Worm (Caenorhabditis elegans) whole organism, young adult: ENCODE measurements around the gene K10C2.12.

Experiments
- B0035.1 ChIP-seq: sonication (generic microtip); optimal IDR thresholded peaks from 2 replicates; lab custom pipeline; 2016; ENCODE audit warnings: missing genetic modification characterization, mild to moderate bottlenecking, missing compliant biosample characterization, missing genotype, missing genetic modification reagents
- B0336.3 ChIP-seq: fragments of 200-800 bp; sonication (Bioruptor generic); IDR thresholded peaks from 2 replicates; pipeline ENCODE4 v1.3.6; 2022; ENCODE audit warnings: missing genetic modification characterization, missing compliant biosample characterization
- C06A6.2 ChIP-seq: fragments of 200-800 bp; sonication (Bioruptor generic); conservative IDR thresholded peaks from 2 replicates; pipeline ENCODE4 v1.3.6; 2022; ENCODE audit warnings: missing genetic modification characterization, missing compliant biosample characterization
- F22D6.2 ChIP-seq: sonication (generic microtip); optimal IDR thresholded peaks from 2 replicates; lab custom pipeline; 2016; ENCODE audit warnings: mild to moderate bottlenecking, missing genetic modification characterization, missing compliant biosample characterization
- F39B2.1 ChIP-seq: fragments of 200-800 bp; sonication (Bioruptor generic); IDR thresholded peaks from 2 replicates; pipeline ENCODE4 v1.3.6; 2022; ENCODE audit warnings: missing genetic modification reagents, missing genetic modification characterization, missing compliant biosample characterization
- F49E8.2 ChIP-seq: sonication (generic microtip); optimal IDR thresholded peaks from 3 replicates; lab custom pipeline; 2017; ENCODE audit warnings: missing genetic modification characterization, mild to moderate bottlenecking, missing compliant biosample characterization, antibody characterized with exemption, moderate library complexity; ENCODE audit not compliant: insufficient read depth
- F52B5.7 ChIP-seq: sonication (generic microtip); optimal IDR thresholded peaks from 2 replicates; lab custom pipeline; 2016; ENCODE audit warnings: mild to moderate bottlenecking, missing genetic modification characterization, missing compliant biosample characterization
- F57A8.1 ChIP-seq: fragments of 200-800 bp; sonication (Bioruptor generic); optimal IDR thresholded peaks from 2 replicates; lab custom pipeline; 2018; ENCODE audit warnings: mild to moderate bottlenecking, missing genetic modification characterization, moderate library complexity, missing compliant biosample characterization
- K12H6.12 ChIP-seq: fragments of 200-800 bp; sonication (Bioruptor generic); optimal IDR thresholded peaks from 2 replicates; lab custom pipeline; 2018; ENCODE audit warnings: mild to moderate bottlenecking, missing genetic modification characterization, missing compliant biosample characterization
- T26A5.8 ChIP-seq: sonication (generic microtip); optimal IDR thresholded peaks from 2 replicates; lab custom pipeline; 2016; ENCODE audit warnings: missing genetic modification characterization, missing compliant biosample characterization
- Y53G8AR.9 ChIP-seq: fragments of 200-800 bp; sonication (Bioruptor generic); conservative IDR thresholded peaks from 2 replicates; pipeline ENCODE4 v1.3.6; 2022; ENCODE audit warnings: missing genetic modification reagents, missing genetic modification characterization, missing compliant biosample characterization
- Y79H2A.3 ChIP-seq: fragments of 200-800 bp; sonication (Bioruptor generic); conservative IDR thresholded peaks from 2 replicates; pipeline ENCODE4 v1.3.6; 2022; ENCODE audit warnings: missing genetic modification reagents, missing genetic modification characterization, missing compliant biosample characterization
- ama-1 ChIP-seq, 3 experiments: fragments of 150-350 bp in 1 of 3; sonication (generic microtip) in 2 of 3; optimal IDR thresholded peaks; 2 replicates each; lab custom pipeline; 2014 to 2018; ENCODE audit warnings: missing biosample characterization in 2 of 3, missing genetic modification characterization in 2 of 3, missing genetic modification reagents in 2 of 3
- aptf-2 ChIP-seq: fragments of 200-800 bp; sonication (Bioruptor generic); conservative IDR thresholded peaks from 2 replicates; pipeline ENCODE4 v1.3.6; 2022; ENCODE audit warnings: missing genetic modification reagents, missing genetic modification characterization, missing compliant biosample characterization
- aptf-3 ChIP-seq: fragments of 200-800 bp; sonication (Bioruptor generic); IDR thresholded peaks from 2 replicates; pipeline ENCODE4 v1.3.6; 2022; ENCODE audit warnings: missing genetic modification characterization, missing compliant biosample characterization
- attf-3 ChIP-seq: fragments of 200-800 bp; sonication (Bioruptor generic); conservative IDR thresholded peaks from 2 replicates; pipeline ENCODE4 v1.3.6; 2022; ENCODE audit warnings: missing genetic modification reagents, missing genetic modification characterization, missing compliant biosample characterization
- bed-1 ChIP-seq: fragments of 200-800 bp; sonication (Bioruptor generic); IDR thresholded peaks from 2 replicates; pipeline ENCODE4 v1.3.6; 2022; ENCODE audit warnings: missing genetic modification reagents, missing genetic modification characterization, missing compliant biosample characterization
- ccch-3 ChIP-seq: fragments of 200-800 bp; sonication (Bioruptor generic); optimal IDR thresholded peaks from 2 replicates; lab custom pipeline; 2018; ENCODE audit warnings: mild to moderate bottlenecking, missing genetic modification characterization, missing compliant biosample characterization
- cebp-2 ChIP-seq: fragments of 200-800 bp; sonication (Bioruptor generic); IDR thresholded peaks from 2 replicates; pipeline ENCODE4 v1.3.6; 2022; ENCODE audit warnings: missing genetic modification characterization, missing compliant biosample characterization
- ceh-79 ChIP-seq: sonication (generic microtip); optimal IDR thresholded peaks from 2 replicates; lab custom pipeline; 2017; ENCODE audit warnings: mild to moderate bottlenecking, missing genetic modification characterization, missing compliant biosample characterization
- ceh-91 ChIP-seq: fragments of 200-800 bp; sonication (Bioruptor generic); IDR thresholded peaks from 2 replicates; pipeline ENCODE4 v1.3.6; 2022; ENCODE audit warnings: missing genetic modification reagents, missing genetic modification characterization, missing compliant biosample characterization
- chd-7 ChIP-seq: sonication (generic microtip); optimal IDR thresholded peaks from 2 replicates; lab custom pipeline; 2016; ENCODE audit warnings: mild to moderate bottlenecking, missing genetic modification characterization, moderate library complexity, missing compliant biosample characterization
- die-1 ChIP-seq: sonication (generic microtip); optimal IDR thresholded peaks from 2 replicates; lab custom pipeline; 2016; ENCODE audit warnings: missing genotype, mild to moderate bottlenecking, missing genetic modification characterization, missing compliant biosample characterization
- ets-4 ChIP-seq: fragments of 200-800 bp; sonication (Bioruptor generic); optimal IDR thresholded peaks from 2 replicates; lab custom pipeline; 2018; ENCODE audit warnings: mild to moderate bottlenecking, missing genetic modification characterization, missing compliant biosample characterization
- hlh-26 ChIP-seq: fragments of 200-800 bp; sonication (Bioruptor generic); conservative IDR thresholded peaks from 2 replicates; pipeline ENCODE4 v1.3.6; 2022; ENCODE audit warnings: missing genetic modification reagents, missing genetic modification characterization, missing compliant biosample characterization
- let-607 ChIP-seq, 2 experiments: fragments of 200-800 bp in 1 of 2; sonication (Bioruptor generic) in 1 of 2; sonication (generic microtip) in 1 of 2; optimal IDR thresholded peaks; 2 replicates each; lab custom pipeline; 2016 to 2018; ENCODE audit warnings: mild to moderate bottlenecking in 2 of 2, missing compliant biosample characterization in 2 of 2, missing genetic modification characterization in 2 of 2, moderate library complexity in 2 of 2, missing genotype in 1 of 2
- mel-28 ChIP-seq: sonication (generic microtip); optimal IDR thresholded peaks from 2 replicates; lab custom pipeline; 2016; ENCODE audit warnings: borderline replicate concordance, mild to moderate bottlenecking, missing genetic modification characterization, missing compliant biosample characterization
- mxl-1 ChIP-seq: sonication (generic microtip); optimal IDR thresholded peaks from 2 replicates; lab custom pipeline; 2016; ENCODE audit warnings: missing genetic modification characterization, missing compliant biosample characterization
- nfya-2 ChIP-seq: fragments of 200-800 bp; sonication (Bioruptor generic); IDR thresholded peaks from 2 replicates; pipeline ENCODE4 v1.3.6; 2022; ENCODE audit warnings: missing genetic modification reagents, missing genetic modification characterization, missing compliant biosample characterization
- nhr-179 ChIP-seq: sonication (generic microtip); optimal IDR thresholded peaks from 2 replicates; lab custom pipeline; 2016; ENCODE audit warnings: mild to moderate bottlenecking, missing genetic modification characterization, missing compliant biosample characterization
- nhr-80 ChIP-seq: sonication (generic microtip); optimal IDR thresholded peaks from 2 replicates; lab custom pipeline; 2016; ENCODE audit warnings: missing genetic modification characterization, missing compliant biosample characterization
- rec-8 ChIP-seq, 2 experiments: sonication (generic microtip); optimal IDR thresholded peaks; 2 replicates each; lab custom pipeline; 2016; ENCODE audit warnings: mild to moderate bottlenecking in 2 of 2, missing genetic modification characterization in 2 of 2, missing genetic modification reagents in 2 of 2, missing genotype in 2 of 2, missing biosample characterization in 1 of 2, missing compliant biosample characterization in 1 of 2, moderate library complexity in 1 of 2
- repo-1 ChIP-seq: sonication (generic microtip); optimal IDR thresholded peaks from 2 replicates; lab custom pipeline; 2017; ENCODE audit warnings: mild to moderate bottlenecking, missing genetic modification characterization, missing compliant biosample characterization
- somi-1 ChIP-seq: fragments of 200-800 bp; sonication (Bioruptor generic); optimal IDR thresholded peaks from 2 replicates; lab custom pipeline; 2018; ENCODE audit warnings: mild to moderate bottlenecking, missing genetic modification characterization, missing compliant biosample characterization
- tbp1 ChIP-seq: fragments of 200-800 bp; sonication (Bioruptor generic); optimal IDR thresholded peaks from 2 replicates; lab custom pipeline; 2018; ENCODE audit warnings: mild to moderate bottlenecking, missing genetic modification characterization, missing compliant biosample characterization
- unc-62 ChIP-seq: fragments of 150-350 bp; optimal IDR thresholded peaks from 2 replicates; lab custom pipeline; 2014; ENCODE audit warnings: missing biosample characterization, missing genetic modification reagents, missing genetic modification characterization
- ztf-18 ChIP-seq: sonication (generic microtip); optimal IDR thresholded peaks from 2 replicates; lab custom pipeline; 2016; ENCODE audit warnings: missing genotype, mild to moderate bottlenecking, missing genetic modification characterization, missing compliant biosample characterization
- ztf-28 ChIP-seq: fragments of 200-800 bp; sonication (Bioruptor generic); IDR thresholded peaks from 2 replicates; pipeline ENCODE4 v1.3.6; 2022; ENCODE audit warnings: missing genetic modification reagents, missing genetic modification characterization, missing compliant biosample characterization

Gene K10C2.12

DNA sequence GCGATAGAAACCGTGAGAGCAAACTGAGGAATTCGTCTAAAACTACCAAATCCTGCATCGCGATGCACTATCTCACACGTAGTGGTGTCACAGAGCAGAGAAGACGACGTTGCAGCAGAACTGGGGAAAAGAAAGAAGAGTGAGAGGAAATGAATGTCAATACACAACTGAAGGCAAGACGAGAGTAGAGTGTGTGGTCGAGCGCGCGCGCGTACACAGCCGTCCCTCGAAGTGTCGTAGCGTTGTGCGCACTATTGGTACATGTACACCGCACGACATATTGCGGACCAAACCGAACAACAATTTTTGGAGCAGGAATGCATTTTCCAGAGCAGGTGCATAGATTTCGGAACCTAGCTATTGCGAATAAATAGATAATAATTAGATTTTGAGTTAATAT, 42.2 kb downstream of the K10C2.12 start (continued):
- peak; percentile 61; the same call in 1 of the 2 replicates for TF ChIP-seq B0336.3
- TF ChIP-seq T26A5.8, result no peak
- TF ChIP-seq tbp1 (GFP tag; lab: Kevin White, UChicago), result peak; percentile 38
- TF ChIP-seq chd-7 (tag; lab: Kevin White, UChicago), result peak; percentile 23
- peak; percentile 28 for TF ChIP-seq die-1 (tag; lab: Kevin White, UChicago)
- TF ChIP-seq attf-3 (GFP tag; lab: Robert Waterston, UW), result no peak
- no peak for TF ChIP-seq hlh-26 (GFP tag; lab: Robert Waterston, UW)

DNA sequence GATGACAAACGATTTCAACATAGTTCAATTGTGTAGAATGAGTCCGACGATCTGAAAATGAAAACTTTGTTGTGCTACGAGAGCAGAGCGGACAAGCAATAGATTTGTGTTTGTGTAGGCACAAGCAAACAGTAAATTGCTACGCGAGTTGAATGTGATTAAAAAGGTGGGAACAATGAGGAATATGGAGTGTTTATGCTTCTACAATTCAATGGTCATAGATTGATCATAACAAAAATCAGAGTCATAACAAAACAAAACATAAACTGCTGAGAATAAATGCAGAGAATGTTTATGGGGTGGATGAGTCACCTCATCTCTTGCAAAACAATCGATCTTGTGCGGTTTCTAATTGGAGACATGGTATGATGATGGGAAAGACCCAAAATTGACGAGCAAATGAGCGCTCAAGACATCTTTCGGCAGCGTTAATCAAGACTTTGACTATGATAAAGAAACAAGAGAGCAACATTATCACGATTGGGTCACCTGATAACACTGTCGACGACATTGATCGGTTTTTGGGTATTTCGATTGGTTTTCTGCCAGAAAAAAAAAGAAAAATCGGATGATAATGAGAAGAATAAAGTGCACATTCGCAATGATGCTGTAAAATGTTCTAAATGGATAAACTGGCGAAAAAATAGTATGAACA, 42.8 kb downstream of the K10C2.12 start, which contains the start of gene lmp-1:
TSS of gene lmp-1 (minus strand) at position 51 of the 655 bp plus-strand sequence.
- no peak for TF ChIP-seq mxl-1
- no peak for TF ChIP-seq ceh-79
- TF ChIP-seq somi-1 (GFP tag; lab: Kevin White, UChicago), result no peak
- TF ChIP-seq B0035.1 (tag; lab: Kevin White, UChicago), result no peak
- peak; percentile 27 for TF ChIP-seq nhr-80 (tag; lab: Kevin White, UChicago)
- peak; percentile 74 for TF ChIP-seq ama-1 (optimal IDR thresholded peaks at IDR 0.05; lab: Kevin White, UChicago)
- TF ChIP-seq ama-1 (GFP tag; optimal IDR thresholded peaks at IDR 0.05; lab: Kevin White, UChicago), result no peak
- TF ChIP-seq F39B2.1 (GFP tag; lab: Robert Waterston, UW), result no peak
- TF ChIP-seq rec-8 (tag; optimal IDR thresholded peaks at IDR 0.05; lab: Kevin White, UChicago), result no peak
- no peak for TF ChIP-seq ets-4 (GFP tag; lab: Kevin White, UChicago)
- no peak for TF ChIP-seq K12H6.12 (tag; lab: Kevin White, UChicago)

DNA sequence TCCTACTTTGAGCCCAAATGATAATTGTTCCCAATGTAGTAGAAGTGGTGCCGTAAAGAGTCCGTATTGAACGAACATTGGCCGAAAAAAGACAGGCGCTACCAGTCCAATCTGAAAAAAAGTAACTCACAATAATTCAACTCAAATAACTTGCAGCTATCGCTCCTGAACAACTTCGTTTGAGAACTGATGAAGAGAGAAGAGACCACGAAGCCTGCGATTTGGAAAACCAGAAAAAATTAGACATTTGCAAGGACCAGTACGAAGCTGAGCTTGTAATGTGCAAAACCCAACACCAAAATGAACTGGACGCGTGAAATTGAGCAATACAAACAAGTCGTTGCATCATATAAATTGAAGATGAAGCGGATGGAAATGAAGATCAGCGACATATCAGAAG, 46.1 kb downstream of the K10C2.12 start, which contains the start of gene C03B1.1:
TSS of gene C03B1.1 (plus strand) at position 301 of the 400 bp plus-strand sequence.
- no peak for TF ChIP-seq repo-1 (tag; lab: Kevin White, UChicago)
- TF ChIP-seq ets-4 (GFP tag; lab: Kevin White, UChicago), result no peak
- no peak for TF ChIP-seq F52B5.7 (tag; lab: Kevin White, UChicago)
- TF ChIP-seq ztf-28 (GFP tag; lab: Robert Waterston, UW), result no peak
- no peak for TF ChIP-seq cebp-2 (GFP tag; lab: Robert Waterston, UW)
- no peak for TF ChIP-seq somi-1 (GFP tag; lab: Kevin White, UChicago)
- no peak for TF ChIP-seq F57A8.1 (GFP tag; lab: Kevin White, UChicago)
- TF ChIP-seq nfya-2 (GFP tag; lab: Robert Waterston, UW), result no peak
- TF ChIP-seq C06A6.2, result no peak
- TF ChIP-seq F22D6.2 (tag; lab: Kevin White, UChicago), result no peak
- no peak for TF ChIP-seq T26A5.8
- TF ChIP-seq die-1 (tag; lab: Kevin White, UChicago), result no peak
- no peak for TF ChIP-seq let-607 (tag; optimal IDR thresholded peaks at IDR 0.05; lab: Kevin White, UChicago)
- TF ChIP-seq unc-62 (GFP tag; lab: Kevin White, UChicago), result no peak
- no peak for TF ChIP-seq ceh-91 (GFP tag; lab: Robert Waterston, UW)
- no peak for TF ChIP-seq Y79H2A.3 (GFP tag; lab: Robert Waterston, UW)
- TF ChIP-seq ccch-3 (GFP tag; lab: Kevin White, UChicago), result no peak
- TF ChIP-seq chd-7 (tag; lab: Kevin White, UChicago), result no peak

DNA sequence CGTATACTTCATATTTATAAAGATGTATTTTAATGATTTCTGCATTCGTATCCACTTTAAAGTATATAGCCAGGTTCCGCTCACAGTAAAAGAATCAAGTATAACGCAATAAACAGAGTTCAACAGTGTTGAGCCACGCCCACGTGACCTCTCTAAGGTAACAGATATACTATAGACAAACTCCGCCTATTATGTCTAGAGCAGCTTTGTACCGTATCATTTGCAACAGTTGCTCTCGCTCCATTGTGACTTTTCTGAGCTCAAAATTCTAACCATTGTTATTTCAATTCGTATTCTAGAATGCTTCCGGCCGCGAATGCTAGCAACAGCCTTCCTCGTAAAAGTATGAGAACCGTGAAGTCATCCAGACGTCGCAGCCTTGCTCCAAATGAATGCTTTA, 47.2 kb downstream of the K10C2.12 start, which contains the start of gene C03B1.17:
TSS of gene C03B1.17 (plus strand) at position 301 of the 400 bp plus-strand sequence.
- TF ChIP-seq bed-1 (GFP tag; lab: Robert Waterston, UW), result no peak
- TF ChIP-seq aptf-3 (GFP tag; lab: Robert Waterston, UW), result no peak
- no peak for TF ChIP-seq T26A5.8
- TF ChIP-seq cebp-2 (GFP tag; lab: Robert Waterston, UW), result no peak
- TF ChIP-seq F49E8.2 (tag; lab: Kevin White, UChicago), result no peak
- TF ChIP-seq F39B2.1 (GFP tag; lab: Robert Waterston, UW), result no peak
- no peak for TF ChIP-seq nhr-179 (tag; lab: Kevin White, UChicago)
- TF ChIP-seq nhr-80 (tag; lab: Kevin White, UChicago), result no peak
- TF ChIP-seq K12H6.12 (tag; lab: Kevin White, UChicago), result no peak
- no peak for TF ChIP-seq ztf-18 (tag; lab: Kevin White, UChicago)
- TF ChIP-seq aptf-2 (GFP tag; lab: Robert Waterston, UW), result no peak
- no peak for TF ChIP-seq mel-28 (tag; lab: Kevin White, UChicago)
- TF ChIP-seq B0336.3, result no peak
- no peak for TF ChIP-seq Y53G8AR.9 (GFP tag; lab: Robert Waterston, UW)
